Fruit fly (Drosophila melanogaster) whole organism, wandering third instar larva: ENCODE measurements around the gene CG46468.

Source experiments
- CG32264 ChIP-seq: fragments of 200-800 bp; sonication (Bioruptor generic); optimal IDR thresholded peaks from 2 replicates; lab custom pipeline; 2016; ENCODE audit warnings: missing biosample characterization, missing genetic modification characterization
- CrebA ChIP-seq: fragments of 200-800 bp; sonication (Bioruptor generic); optimal IDR thresholded peaks from 2 replicates; lab custom pipeline; 2016; ENCODE audit warnings: missing biosample characterization, mild to moderate bottlenecking, missing genetic modification characterization, borderline replicate concordance
- Dfd ChIP-seq: fragments of >200 bp; optimal IDR thresholded peaks from 2 replicates; lab custom pipeline; 2017; ENCODE audit warnings: missing biosample characterization, missing genetic modification characterization
- GATAd ChIP-seq: sonication (Bioruptor generic); optimal IDR thresholded peaks from 2 replicates; lab custom pipeline; 2016; ENCODE audit warnings: missing biosample characterization, missing genetic modification characterization
- Hr83 ChIP-seq: fragments of 200-300 bp; sonication (Bioruptor generic); optimal IDR thresholded peaks from 2 replicates; lab custom pipeline; 2016; ENCODE audit warnings: missing biosample characterization, mild to moderate bottlenecking, missing genetic modification characterization, moderate library complexity; ENCODE audit not compliant: poor library complexity, severe bottlenecking
- Jra ChIP-seq: sonication (Bioruptor generic); optimal IDR thresholded peaks from 2 replicates; lab custom pipeline; 2016; ENCODE audit warnings: missing biosample characterization, missing genetic modification characterization
- Myc ChIP-seq: fragments of >200 bp; optimal IDR thresholded peaks from 2 replicates; lab custom pipeline; 2017
- Rel ChIP-seq, 2 experiments: fragments of 200-800 bp; sonication (Bioruptor generic) in 1 of 2; optimal IDR thresholded peaks; 2 replicates in 1 of 2; 3 replicates in 1 of 2; lab custom pipeline; 2016 to 2019; ENCODE audit warnings: mild to moderate bottlenecking in 2 of 2, missing biosample characterization in 2 of 2, missing genetic modification characterization in 2 of 2, moderate library complexity in 1 of 2
- brk ChIP-seq: fragments of 200-800 bp; sonication (Bioruptor generic); optimal IDR thresholded peaks from 2 replicates; lab custom pipeline; 2016; ENCODE audit warnings: missing biosample characterization, mild to moderate bottlenecking, missing genetic modification characterization
- foxo ChIP-seq, 2 experiments: fragments of 200-800 bp; sonication (Bioruptor generic); optimal IDR thresholded peaks; 2 replicates in 1 of 2; 3 replicates in 1 of 2; lab custom pipeline; 2016 to 2017; ENCODE audit warnings: missing biosample characterization in 2 of 2, missing genetic modification characterization in 2 of 2
- pan ChIP-seq: fragments of >200 bp; optimal IDR thresholded peaks from 2 replicates; lab custom pipeline; 2017
- sage ChIP-seq: fragments of 200-800 bp; sonication (Bioruptor generic); optimal IDR thresholded peaks from 2 replicates; lab custom pipeline; 2016; ENCODE audit warnings: missing biosample characterization, mild to moderate bottlenecking, missing genetic modification characterization
- sv ChIP-seq: fragments of 200-800 bp; sonication (Bioruptor generic); optimal IDR thresholded peaks from 3 replicates; lab custom pipeline; 2016; ENCODE audit warnings: missing biosample characterization, missing genetic modification characterization

Gene CG46468

DNA sequence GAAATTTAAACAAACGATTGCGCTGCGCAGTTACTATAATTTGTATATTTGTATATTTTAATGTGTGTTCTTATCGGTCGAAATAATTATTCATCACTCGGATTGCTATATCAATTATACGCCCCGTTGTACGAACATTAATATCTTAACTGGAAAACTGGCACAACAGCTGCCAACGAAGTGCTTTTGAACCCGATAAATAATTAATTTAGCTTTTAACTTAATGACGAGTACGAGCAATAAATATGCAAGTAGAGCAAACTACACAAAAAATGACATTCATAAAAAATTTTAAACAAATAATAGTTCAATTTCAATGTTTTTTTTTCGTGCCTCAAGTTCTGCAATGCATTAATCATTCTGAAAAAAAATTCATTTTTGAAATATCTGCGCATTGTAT lies 64.8 kb downstream of the CG46468 start:
- TF ChIP-seq foxo (GFP tag; optimal IDR thresholded peaks at IDR 0.05; lab: Kevin White, UChicago) (no peak), Dfd (no peak), Jra (GFP tag; lab: Kevin White, UChicago) (no peak), CrebA (GFP tag; lab: Kevin White, UChicago) (no peak), pan (lab: Kevin White, UChicago) (no peak), brk (GFP tag; lab: Kevin White, UChicago) (no peak), Hr83 (GFP tag; lab: Kevin White, UChicago) (no peak), GATAd (no peak), sage (no peak)

DNA sequence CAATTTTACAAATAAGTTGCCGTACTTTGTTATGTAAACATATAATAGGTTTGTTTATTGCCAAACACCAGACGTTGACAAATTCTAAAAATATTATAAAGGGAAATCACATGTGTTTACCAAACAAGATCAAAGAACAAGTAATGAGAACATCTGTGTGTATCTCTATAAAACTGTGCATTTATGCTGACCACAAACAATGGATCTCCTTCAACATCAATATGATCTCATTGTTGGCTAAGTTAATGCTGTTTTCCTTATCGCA lies 66.3 kb downstream of the CG46468 start:
- no peak for TF ChIP-seq sv
- TF ChIP-seq Myc (lab: Kevin White, UChicago): no peak
- no peak for TF ChIP-seq Rel (GFP tag; optimal IDR thresholded peaks at IDR 0.05; lab: Kevin White, UChicago)
- peak; percentile 81 for TF ChIP-seq Rel (tag; optimal IDR thresholded peaks at IDR 0.05; lab: Kevin White, UChicago)
- no peak for TF ChIP-seq CG32264 (GFP tag; lab: Kevin White, UChicago)
